Worm (Caenorhabditis elegans) whole organism, L4/young adult: ENCODE measurements around the gene srw-9.

Source experiments
- W03F9.2 ChIP-seq: fragments of 150-350 bp; optimal IDR thresholded peaks from 2 replicates; lab custom pipeline; 2014; ENCODE audit warnings: missing biosample characterization, missing genetic modification characterization
- him-1 ChIP-seq: sonication (generic microtip); optimal IDR thresholded peaks from 2 replicates; lab custom pipeline; 2016; ENCODE audit warnings: missing genotype, missing genetic modification reagents, missing genetic modification characterization, missing compliant biosample characterization

DNA sequence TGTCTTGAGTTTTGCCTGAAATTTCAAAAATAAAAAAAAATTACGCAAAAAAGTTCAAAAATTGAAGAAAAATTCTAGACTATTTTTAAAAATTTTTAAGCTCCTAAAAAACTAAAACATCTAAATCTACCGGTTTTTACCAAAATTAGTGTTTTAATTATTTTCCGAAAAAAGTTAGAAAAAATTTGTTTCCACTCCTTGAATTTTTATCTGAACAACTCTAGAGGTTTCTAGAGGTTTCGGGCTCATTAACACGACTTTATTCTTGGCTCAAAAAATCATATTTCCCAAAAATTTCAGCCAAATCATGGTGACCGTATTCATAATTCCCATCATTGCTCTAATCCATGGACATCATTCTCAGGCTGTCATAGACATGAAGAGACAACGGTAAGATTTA is 27.4 kb downstream of the srw-9 start, which contains the start of gene lgc-37:
- no peak for TF ChIP-seq W03F9.2
- TF ChIP-seq him-1 (tag; lab: Kevin White, UChicago): no peak
